Fruit fly (Drosophila melanogaster) S2 (cell line): ENCODE results near the gene Acp76A.

Source experiments
- CG8478 ChIP-seq: fragments of >200 bp; optimal IDR thresholded peaks from 2 replicates; lab custom pipeline; 2018
- CTCF ChIP-seq, 2 experiments: fragments of >200 bp; optimal IDR thresholded peaks; 2 replicates each; lab custom pipeline; 2018

DNA sequence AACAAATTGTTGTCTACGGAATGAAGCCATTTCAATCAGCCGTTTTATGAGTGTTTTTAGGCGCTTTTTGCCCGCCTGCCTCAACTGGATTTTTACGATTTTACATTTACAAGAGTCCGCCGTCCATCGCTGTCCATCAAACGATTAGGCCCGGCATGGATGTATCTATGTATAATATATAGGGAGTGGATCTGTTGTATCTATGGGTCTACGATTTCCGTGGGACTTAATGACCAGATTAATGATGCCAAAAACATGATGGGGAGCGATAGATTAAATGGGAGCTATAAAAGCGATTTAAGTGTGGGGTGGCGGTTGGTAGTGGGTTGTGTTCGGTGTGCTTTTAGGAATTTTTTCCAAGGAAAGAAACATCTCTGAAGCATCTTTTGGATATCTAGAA, 3.1 kb downstream of the Acp76A start:
- TF ChIP-seq CG8478 (lab: Kevin White, UChicago) (no peak), CTCF (optimal IDR thresholded peaks at IDR 0.05; lab: Kevin White, UChicago) (no peak)
